Worm (Caenorhabditis elegans) whole organism, L2 larva: Measurements from ENCODE around the gene ebp-3.

Experiments used
- ama-1 ChIP-seq: fragments of 150-350 bp; optimal IDR thresholded peaks from 2 replicates; lab custom pipeline; 2018; ENCODE audit warnings: inconsistent platforms
- blmp-1 ChIP-seq: sonication (generic microtip); optimal IDR thresholded peaks from 2 replicates; lab custom pipeline; 2017; ENCODE audit warnings: missing genetic modification characterization, mild to moderate bottlenecking, missing compliant biosample characterization, antibody characterized with exemption, moderate library complexity; ENCODE audit not compliant: insufficient read depth
- ceh-16 ChIP-seq: fragments of 150-350 bp; optimal IDR thresholded peaks from 2 replicates; lab custom pipeline; 2014; ENCODE audit warnings: missing biosample characterization, missing genetic modification characterization
- mab-5 ChIP-seq: fragments of 150-350 bp; optimal IDR thresholded peaks from 2 replicates; lab custom pipeline; 2014; ENCODE audit warnings: missing biosample characterization, missing genetic modification characterization
- nhr-237 ChIP-seq: fragments of 150-350 bp; optimal IDR thresholded peaks from 2 replicates; lab custom pipeline; 2014; ENCODE audit warnings: missing biosample characterization, missing genetic modification characterization
- nhr-77 ChIP-seq: fragments of 150-350 bp; optimal IDR thresholded peaks from 2 replicates; lab custom pipeline; 2014; ENCODE audit warnings: missing biosample characterization, missing genetic modification characterization
- peb-1 ChIP-seq: fragments of 150-350 bp; optimal IDR thresholded peaks from 2 replicates; lab custom pipeline; 2014; ENCODE audit warnings: missing biosample characterization, missing genetic modification characterization
- skn-1 ChIP-seq: sonication (generic microtip); optimal IDR thresholded peaks from 2 replicates; lab custom pipeline; 2017; ENCODE audit warnings: missing biosample characterization, missing genetic modification characterization
- unc-55 ChIP-seq: fragments of 150-350 bp; sonication (generic microtip); optimal IDR thresholded peaks from 3 replicates; lab custom pipeline; 2014; ENCODE audit warnings: missing biosample characterization, missing genetic modification reagents, missing genetic modification characterization
- ztf-4 ChIP-seq: fragments of 150-350 bp; optimal IDR thresholded peaks from 2 replicates; lab custom pipeline; 2014; ENCODE audit warnings: missing biosample characterization, missing genetic modification characterization

DNA sequence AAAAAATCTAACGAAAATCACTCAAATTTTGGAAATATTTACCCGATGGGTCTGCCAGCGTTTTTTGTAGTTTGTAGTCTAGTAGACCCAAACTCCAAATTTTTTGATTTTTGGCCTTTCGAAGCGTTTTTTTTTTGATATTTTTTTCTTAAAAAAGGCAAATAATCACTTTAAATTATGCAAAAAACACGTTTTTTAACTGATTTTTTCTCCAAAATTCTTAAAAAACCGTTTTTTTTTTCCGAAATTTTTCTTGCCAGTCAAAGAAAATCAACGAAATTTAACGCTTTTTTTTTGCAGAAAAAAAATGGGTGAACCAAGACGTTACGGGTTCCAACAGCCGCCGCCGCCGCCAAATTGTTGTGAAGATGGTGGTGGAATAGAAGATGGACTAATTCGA, 52.2 kb downstream of the ebp-3 start, which contains the start of gene Y37H2A.1:
- TF ChIP-seq unc-55 (GFP tag; lab: Kevin White, UChicago) = no peak
- no peak for TF ChIP-seq peb-1
- TF ChIP-seq ztf-4 = no peak
- no peak for TF ChIP-seq nhr-77 (tag; lab: Kevin White, UChicago)
- no peak for TF ChIP-seq mab-5 (tag; lab: Kevin White, UChicago)
- no peak for TF ChIP-seq skn-1 (tag; lab: Kevin White, UChicago)
- no peak for TF ChIP-seq nhr-237 (tag; lab: Kevin White, UChicago)
- no peak for TF ChIP-seq blmp-1 (tag; lab: Kevin White, UChicago)
- no peak for TF ChIP-seq ceh-16 (tag; lab: Kevin White, UChicago)
- TF ChIP-seq ama-1 (lab: Kevin White, UChicago) = no peak
